Worm (Caenorhabditis elegans): ENCODE data around the gene K07B1.7.

DNA sequence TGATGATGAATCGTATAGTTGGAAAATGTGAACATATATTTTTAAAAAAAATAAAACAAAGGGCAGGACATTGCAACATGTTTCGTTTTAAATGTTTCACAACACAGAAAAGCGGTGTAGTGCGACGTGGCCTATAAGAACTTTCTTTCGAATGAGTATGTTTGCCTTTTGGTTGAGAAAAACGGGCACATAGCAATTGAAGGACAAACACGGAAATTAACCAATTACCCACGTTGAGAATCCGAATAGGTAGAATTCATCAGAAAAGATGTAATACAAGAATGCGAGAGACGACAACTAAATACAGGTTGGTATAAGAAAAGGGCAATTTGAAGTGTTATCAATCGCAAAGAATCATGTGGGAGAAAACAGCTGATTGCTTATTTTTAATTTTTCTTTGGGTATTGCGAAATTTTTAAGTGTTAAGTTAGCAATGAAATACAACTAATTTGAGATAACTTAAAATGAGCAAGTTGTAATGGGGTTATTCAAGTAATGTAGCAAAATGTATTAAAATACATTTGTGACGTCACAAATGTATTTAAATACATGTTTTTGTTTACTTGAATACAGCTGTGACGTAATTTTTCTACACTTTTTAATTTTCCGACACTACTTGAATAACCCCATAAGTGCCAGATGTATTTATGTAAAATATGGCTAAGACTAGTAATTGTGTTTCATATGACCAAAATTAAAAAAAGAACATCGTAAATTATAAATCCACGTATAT, 13.3 kb downstream of the K07B1.7 start, which contains the start of gene acl-14:
- TF ChIP-seq him-1 (tag; optimal IDR thresholded peaks at IDR 0.05) = no peak
- TF ChIP-seq dao-5 (tag; optimal IDR thresholded peaks at IDR 0.05) = no peak
- TF ChIP-seq W03F9.2 (tag; optimal IDR thresholded peaks at IDR 0.05) = no peak

Measured in whole organism, L4/young adult.